Worm (Caenorhabditis elegans): ENCODE measurements around the gene grl-15.

The grl-15 gene

ce11 chrIII:12250114-12250792, 14.4 kb upstream of the grl-15 start, which contains the start of the genes tim-1 and Y75B8A.23 (continued):
- TF ChIP-seq hif-1 (tag; optimal IDR thresholded peaks at IDR 0.05) (peak; percentile 24 to 73), F26F4.8 (GFP tag; conservative IDR thresholded peaks at IDR 0.05) (no peak), snpc-4 (tag; optimal IDR thresholded peaks at IDR 0.05) (peak; percentile 99), spr-1 (tag; optimal IDR thresholded peaks at IDR 0.05) (peak; percentile 86), tra-1 (GFP tag; IDR thresholded peaks at IDR 0.05) (0 out of 2 replicates have a peak, but pooled peaks have one; percentile 31), lim-7 (GFP tag; IDR thresholded peaks at IDR 0.05) (peak; percentile 67; the same call in 1 of the 2 replicates), fos-1 (tag; optimal IDR thresholded peaks at IDR 0.05) (peak; percentile 71), madf-9 (GFP tag; conservative IDR thresholded peaks at IDR 0.05) (peak; percentile 53), ceh-20 (GFP tag; IDR thresholded peaks at IDR 0.05) (peak; percentile 69; the same call in 1 of the 2 replicates), F10B5.3 (tag; optimal IDR thresholded peaks at IDR 0.05) (peak; percentile 66), lin-38 (GFP tag; IDR thresholded peaks at IDR 0.05) (peak; percentile 93), lsy-2 (tag; optimal IDR thresholded peaks at IDR 0.05) (peak; percentile 42 to 95), R02D3.7 (tag; optimal IDR thresholded peaks at IDR 0.05) (peak; percentile 33), skn-1 (tag; optimal IDR thresholded peaks at IDR 0.05) (no peak), aly-2 (tag; optimal IDR thresholded peaks at IDR 0.05) (no peak), spr-3 (GFP tag; optimal IDR thresholded peaks at IDR 0.05) (peak; percentile 90), duxl-1 (tag; optimal IDR thresholded peaks at IDR 0.05; ENCODE audit: poor library complexity) (peak; percentile 86), ama-1 (optimal IDR thresholded peaks at IDR 0.05) (peak; percentile 100), saeg-2 (GFP tag; IDR thresholded peaks at IDR 0.05) (no peak), nhr-28 (tag; optimal IDR thresholded peaks at IDR 0.05) (peak; percentile 92), php-3 (GFP tag; IDR thresholded peaks at IDR 0.05) (peak; percentile 50; the same call in 1 of the 2 replicates), unc-39 (tag; optimal IDR thresholded peaks at IDR 0.05) (no peak), Y48G9A.11 (GFP tag; IDR thresholded peaks at IDR 0.05) (peak; percentile 57), T26A8.4 (GFP tag; IDR thresholded peaks at IDR 0.05) (peak; percentile 96), tag-97 (GFP tag; IDR thresholded peaks at IDR 0.05) (no peak), nhr-48 (tag; optimal IDR thresholded peaks at IDR 0.05) (peak; percentile 74), attf-4 (tag; optimal IDR thresholded peaks at IDR 0.05) (no peak), ceh-32 (tag; optimal IDR thresholded peaks at IDR 0.05; ENCODE audit: poor library complexity) (peak; percentile 51), madf-5 (GFP tag; IDR thresholded peaks at IDR 0.05) (no peak), nhr-237 (tag; optimal IDR thresholded peaks at IDR 0.05) (no peak), ceh-44 (GFP tag; IDR thresholded peaks at IDR 0.05) (peak; percentile 75), nhr-25 (tag; optimal IDR thresholded peaks at IDR 0.05; ENCODE audit: borderline replicate concordance, insufficient read depth) (peak; percentile 68), pqm-1 (tag; optimal IDR thresholded peaks at IDR 0.05) (peak; percentile 37), ctbp-1 (GFP tag; IDR thresholded peaks at IDR 0.05) (peak; percentile 85), nhr-41 (GFP tag; IDR thresholded peaks at IDR 0.05) (peak; percentile 62), aha-1 (tag) (peak; percentile 99), hlh-30 (tag; optimal IDR thresholded peaks at IDR 0.05; ENCODE audit: insufficient read depth) (peak; percentile 92), unc-62 (GFP tag; optimal IDR thresholded peaks at IDR 0.05 in 1 of 2) (peak in 1 of 2 experiments; percentile 97), unc-62 (tag; optimal IDR thresholded peaks at IDR 0.05) (no peak), mdl-1 (tag; optimal IDR thresholded peaks at IDR 0.05) (peak; percentile 49 to 73), daf-12 (tag; optimal IDR thresholded peaks at IDR 0.05) (no peak), gei-8 (GFP tag; optimal IDR thresholded peaks at IDR 0.05) (peak; percentile 60), ceh-28 (tag; optimal IDR thresholded peaks at IDR 0.05) (no peak), nhr-6 (tag; optimal IDR thresholded peaks at IDR 0.05) (peak; percentile 91), vab-7 (GFP tag; IDR thresholded peaks at IDR 0.05) (peak; percentile 80), egl-43 (GFP tag; IDR thresholded peaks at IDR 0.05) (peak; percentile 80), unc-130 (GFP tag; optimal IDR thresholded peaks at IDR 0.05) (peak; percentile 88), arid-1 (GFP tag; conservative IDR thresholded peaks at IDR 0.05) (peak; percentile 89), Y105C5A.15 (GFP tag; IDR thresholded peaks at IDR 0.05) (peak; percentile 85), lin-13 (GFP tag; optimal IDR thresholded peaks at IDR 0.05) (peak; percentile 95)

All from whole organism, L4 larva.